Worm (Caenorhabditis elegans): ENCODE measurements around the gene srg-22.

srg-22 gene

ce11 chrII:3105765-3106164, 12.5 kb upstream of the srg-22 start, which contains the start of gene clec-122:
TSS of gene clec-122 (plus strand) at chrII:3106065.
- TF ChIP-seq unc-62 (GFP tag; optimal IDR thresholded peaks at IDR 0.05): no peak

ce11 chrII:3102018-3102417, 8.8 kb upstream of the srg-22 start, which contains the start of gene clec-121:
TSS of gene clec-121 (plus strand) at chrII:3102318.
- no peak for TF ChIP-seq unc-62 (GFP tag; optimal IDR thresholded peaks at IDR 0.05)

- no peak for TF ChIP-seq unc-62 (GFP tag; optimal IDR thresholded peaks at IDR 0.05)
Measured at ce11 chrII:3100546-3100945, 7.3 kb upstream of the srg-22 start, which contains the start of gene srg-24. TSS of gene srg-24 (minus strand) at chrII:3100646.

- no peak for TF ChIP-seq unc-62 (GFP tag; optimal IDR thresholded peaks at IDR 0.05)
Measured at ce11 chrII:3096857-3097256, 3.6 kb upstream of the srg-22 start, which contains the start of gene Y25C1A.14. TSS of gene Y25C1A.14 (minus strand) at chrII:3096957.

- TF ChIP-seq unc-62 (GFP tag; optimal IDR thresholded peaks at IDR 0.05): no peak
Measured at ce11 chrII:3096060-3096459, 2.8 kb upstream of the srg-22 start, which contains the start of gene srg-23. TSS of gene srg-23 (minus strand) at chrII:3096160.

ce11 chrII:3091268-3091667, 2.0 kb downstream of the srg-22 start, which contains the start of gene srg-21:
TSS of gene srg-21 (minus strand) at chrII:3091368.
- TF ChIP-seq unc-62 (GFP tag; optimal IDR thresholded peaks at IDR 0.05): no peak

ce11 chrII:3087134-3087533, 6.1 kb downstream of the srg-22 start:
- TF ChIP-seq unc-62 (GFP tag; optimal IDR thresholded peaks at IDR 0.05): no peak

- TF ChIP-seq unc-62 (GFP tag; optimal IDR thresholded peaks at IDR 0.05): no peak
Measured at ce11 chrII:3078496-3078895, 14.8 kb downstream of the srg-22 start, which contains the start of gene copb-1. TSS of gene copb-1 (plus strand) at chrII:3078796.

- no peak for TF ChIP-seq unc-62 (GFP tag; optimal IDR thresholded peaks at IDR 0.05)
Measured at ce11 chrII:3076915-3077314, 16.3 kb downstream of the srg-22 start, which contains the start of gene Y25C1A.8. TSS of gene Y25C1A.8 (minus strand) at chrII:3076959.

ce11 chrII:3071012-3071749, 22.1 kb downstream of the srg-22 start, which contains the start of gene Y25C1A.7:
TSS of gene Y25C1A.7 (minus strand) at chrII:3071062.
- TF ChIP-seq unc-62 (GFP tag; optimal IDR thresholded peaks at IDR 0.05): no peak

ce11 chrII:3070182-3070581, 23.1 kb downstream of the srg-22 start:
- no peak for TF ChIP-seq unc-62 (GFP tag; optimal IDR thresholded peaks at IDR 0.05)

ce11 chrII:3068646-3069045, 24.6 kb downstream of the srg-22 start:
- TF ChIP-seq unc-62 (GFP tag; optimal IDR thresholded peaks at IDR 0.05): no peak

ce11 chrII:3067896-3068295, 25.4 kb downstream of the srg-22 start:
- TF ChIP-seq unc-62 (GFP tag; optimal IDR thresholded peaks at IDR 0.05): no peak

ce11 chrII:3067447-3067846, 25.8 kb downstream of the srg-22 start:
- TF ChIP-seq unc-62 (GFP tag; optimal IDR thresholded peaks at IDR 0.05): no peak

ce11 chrII:3066401-3066800, 26.9 kb downstream of the srg-22 start:
- no peak for TF ChIP-seq unc-62 (GFP tag; optimal IDR thresholded peaks at IDR 0.05)

ce11 chrII:3065086-3065485, 28.2 kb downstream of the srg-22 start:
- no peak for TF ChIP-seq unc-62 (GFP tag; optimal IDR thresholded peaks at IDR 0.05)

ce11 chrII:3064631-3065030, 28.6 kb downstream of the srg-22 start:
- no peak for TF ChIP-seq unc-62 (GFP tag; optimal IDR thresholded peaks at IDR 0.05)
